Worm (Caenorhabditis elegans): Measurements from ENCODE around the gene smf-3.

DNA sequence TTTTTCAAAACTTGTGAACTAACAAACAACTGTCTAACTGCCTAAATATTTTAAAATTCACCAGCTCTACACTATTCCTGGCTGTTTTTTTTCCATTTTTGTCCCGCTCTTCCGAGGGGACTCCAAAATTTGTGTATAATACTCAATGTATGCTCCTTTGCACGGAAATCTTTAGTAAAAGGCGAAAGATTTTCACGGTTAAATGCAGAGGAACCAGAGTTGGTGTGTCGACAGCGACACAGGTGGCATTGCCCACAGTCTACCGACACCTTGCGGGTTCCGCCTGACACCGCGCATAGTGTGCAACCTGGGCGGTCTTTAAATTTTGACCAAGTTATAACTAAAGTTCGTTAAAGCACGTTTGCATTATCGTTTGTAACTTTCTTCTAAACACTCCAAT, 36.3 kb downstream of the smf-3 start:
- no peak for TF ChIP-seq sem-2 (GFP tag; optimal IDR thresholded peaks at IDR 0.05)
- no peak for TF ChIP-seq blmp-1 (tag; optimal IDR thresholded peaks at IDR 0.05)
- TF ChIP-seq mep-1 (tag; optimal IDR thresholded peaks at IDR 0.05) = no peak
- no peak for TF ChIP-seq unc-62 (GFP tag; optimal IDR thresholded peaks at IDR 0.05)
- TF ChIP-seq ztf-11 (tag; optimal IDR thresholded peaks at IDR 0.05) = no peak

Measured in whole organism, mixed stage, embryonic.